Worm (Caenorhabditis elegans) whole organism, late embryonic: ENCODE measurements around the gene Y39A1A.31.

Experiments used
- C38D4.7 ChIP-seq: fragments of 200-800 bp; sonication (Bioruptor generic); optimal IDR thresholded peaks from 2 replicates; lab custom pipeline; 2018; ENCODE audit warnings: mild to moderate bottlenecking, missing genetic modification characterization, moderate library complexity, missing compliant biosample characterization
- K09A11.1 ChIP-seq: sonication (generic microtip); optimal IDR thresholded peaks from 2 replicates; lab custom pipeline; 2017; ENCODE audit warnings: antibody characterized with exemption, mild to moderate bottlenecking, missing genetic modification characterization, missing compliant biosample characterization; ENCODE audit not compliant: insufficient read depth
- ceh-14 ChIP-seq: sonication (generic microtip); optimal IDR thresholded peaks from 2 replicates; lab custom pipeline; 2016; ENCODE audit warnings: missing genotype, missing genetic modification characterization, missing compliant biosample characterization
- ref-2 ChIP-seq: sonication (generic microtip); optimal IDR thresholded peaks from 2 replicates; lab custom pipeline; 2016; ENCODE audit warnings: missing genetic modification characterization, missing compliant biosample characterization
- sox-4 ChIP-seq: sonication (generic microtip); optimal IDR thresholded peaks from 2 replicates; lab custom pipeline; 2017; ENCODE audit warnings: mild to moderate bottlenecking, missing genetic modification characterization, inconsistent platforms, missing compliant biosample characterization
- syd-9 ChIP-seq: sonication (generic microtip); optimal IDR thresholded peaks from 2 replicates; lab custom pipeline; 2016; ENCODE audit warnings: mild to moderate bottlenecking, missing genetic modification characterization, moderate library complexity, missing compliant biosample characterization

DNA sequence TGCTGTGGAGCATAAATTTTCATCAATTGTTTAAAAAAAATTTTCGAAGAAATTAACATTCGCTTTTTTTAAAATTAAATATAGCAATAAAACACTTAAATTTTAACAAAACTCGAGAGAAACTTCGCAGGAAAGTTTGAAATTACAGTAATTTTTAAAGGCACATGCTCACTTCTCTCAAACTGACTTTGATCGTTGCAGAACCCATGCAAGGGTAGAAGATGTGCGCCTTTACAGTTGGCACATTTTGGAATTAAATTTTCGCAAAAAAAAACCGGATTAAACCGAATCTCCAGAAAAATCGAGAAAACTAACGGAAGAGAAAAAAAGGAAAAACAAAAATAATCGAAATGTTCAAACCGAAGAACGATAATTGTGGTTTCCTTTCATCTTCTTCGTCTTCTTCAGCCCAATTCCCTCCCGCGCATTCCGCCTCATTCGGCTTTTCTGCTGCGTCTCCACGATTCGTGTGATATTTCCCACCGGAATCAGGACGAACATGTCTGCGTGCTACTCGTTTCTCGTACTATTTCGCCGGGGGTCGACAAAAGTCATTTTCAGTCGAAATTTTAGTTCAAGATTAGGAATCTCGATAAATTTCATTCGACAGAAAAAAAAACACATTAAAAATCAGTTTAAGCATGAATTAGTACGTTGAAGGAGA lies 47.5 kb upstream of the Y39A1A.31 start:
- TF ChIP-seq K09A11.1 (tag; lab: Kevin White, UChicago) (no peak), ref-2 (tag; lab: Kevin White, UChicago) (no peak), C38D4.7 (no peak), syd-9 (tag; lab: Kevin White, UChicago) (no peak), sox-4 (tag; lab: Kevin White, UChicago) (no peak), ceh-14 (tag; lab: Kevin White, UChicago) (no peak)
